Worm (Caenorhabditis elegans): ENCODE data around the gene cyp-31A3.

DNA sequence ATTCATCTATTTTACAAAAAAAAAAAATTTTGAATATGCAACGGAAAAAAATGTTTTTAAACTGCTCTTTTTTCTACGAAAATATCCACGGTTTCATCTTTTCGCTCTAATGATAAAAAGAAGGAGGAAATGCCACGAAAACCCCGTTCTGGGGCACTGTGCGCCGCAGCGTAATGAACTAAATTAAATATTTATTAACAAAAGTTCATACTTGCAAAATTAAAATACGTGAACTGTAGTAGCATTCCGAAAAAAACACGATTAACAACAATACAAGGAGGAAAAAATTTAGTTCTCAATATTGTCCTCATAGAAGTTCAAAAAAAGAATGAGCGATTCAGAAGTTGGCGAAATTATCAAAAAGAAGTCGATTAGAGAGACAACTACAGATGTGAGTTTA, 28.6 kb downstream of the cyp-31A3 start, which contains the start of gene R11E3.1:
- TF ChIP-seq mml-1 (tag; optimal IDR thresholded peaks at IDR 0.05): no peak
- no peak for TF ChIP-seq lin-39 (tag; optimal IDR thresholded peaks at IDR 0.05)
- TF ChIP-seq ceh-28 (tag; optimal IDR thresholded peaks at IDR 0.05): no peak
- no peak for TF ChIP-seq fos-1 (tag; optimal IDR thresholded peaks at IDR 0.05)
- no peak for TF ChIP-seq elt-3 (tag; optimal IDR thresholded peaks at IDR 0.05)
- TF ChIP-seq pqm-1 (tag; optimal IDR thresholded peaks at IDR 0.05): no peak
- TF ChIP-seq nhr-11 (tag; optimal IDR thresholded peaks at IDR 0.05): no peak
- no peak for TF ChIP-seq nhr-77 (tag; optimal IDR thresholded peaks at IDR 0.05)
